Worm (Caenorhabditis elegans) whole organism, midembryonic: Measurements from ENCODE around the gene end-1.

ENCODE experiments used
- flt-1 ChIP-seq: fragments of 200-800 bp; sonication (Bioruptor generic); IDR thresholded peaks from 2 replicates; pipeline ENCODE4 v1.3.6; 2022; ENCODE audit warnings: missing genetic modification characterization, missing compliant biosample characterization
- ref-1 ChIP-seq: fragments of 200-800 bp; sonication (Bioruptor generic); conservative IDR thresholded peaks from 2 replicates; pipeline ENCODE4 v1.3.6; 2022; ENCODE audit warnings: missing genetic modification reagents, missing genetic modification characterization, missing compliant biosample characterization
- ztf-29 ChIP-seq: fragments of 200-800 bp; sonication (Bioruptor generic); IDR thresholded peaks from 2 replicates; pipeline ENCODE4 v1.3.6; 2022; ENCODE audit warnings: missing genetic modification reagents, missing genetic modification characterization, missing compliant biosample characterization

DNA sequence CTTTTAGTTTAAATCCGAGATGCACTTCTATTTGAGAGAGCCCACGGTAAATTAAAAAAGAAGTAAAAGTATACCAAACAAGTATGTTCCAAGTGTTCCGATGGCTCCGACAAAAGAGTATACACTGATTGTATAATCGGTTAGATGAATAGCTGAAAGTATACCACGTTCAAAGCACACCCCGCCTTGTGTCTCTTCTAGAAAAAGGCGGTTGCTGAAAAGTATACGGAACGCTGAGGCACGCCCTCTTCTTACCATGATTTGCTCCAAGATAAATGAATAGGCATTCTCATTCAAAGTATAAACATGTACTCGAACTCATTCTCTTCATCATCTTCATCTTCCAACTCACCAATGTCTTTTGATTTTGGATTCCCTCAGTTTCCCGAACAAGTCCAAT lies 29.5 kb downstream of the end-1 start, which contains the start of gene end-3:
- TF ChIP-seq ref-1 (GFP tag; lab: Robert Waterston, UW) = no peak
- TF ChIP-seq flt-1 = no peak
- TF ChIP-seq ztf-29 (GFP tag; lab: Robert Waterston, UW) = no peak
